Worm (Caenorhabditis elegans) whole organism, dauer: ENCODE data around the gene him-8.

ENCODE experiments used
- unc-62 ChIP-seq: sonication (generic microtip); optimal IDR thresholded peaks from 2 replicates; lab custom pipeline; 2017; ENCODE audit warnings: missing biosample characterization, missing genetic modification reagents, missing genetic modification characterization

The him-8 gene

DNA sequence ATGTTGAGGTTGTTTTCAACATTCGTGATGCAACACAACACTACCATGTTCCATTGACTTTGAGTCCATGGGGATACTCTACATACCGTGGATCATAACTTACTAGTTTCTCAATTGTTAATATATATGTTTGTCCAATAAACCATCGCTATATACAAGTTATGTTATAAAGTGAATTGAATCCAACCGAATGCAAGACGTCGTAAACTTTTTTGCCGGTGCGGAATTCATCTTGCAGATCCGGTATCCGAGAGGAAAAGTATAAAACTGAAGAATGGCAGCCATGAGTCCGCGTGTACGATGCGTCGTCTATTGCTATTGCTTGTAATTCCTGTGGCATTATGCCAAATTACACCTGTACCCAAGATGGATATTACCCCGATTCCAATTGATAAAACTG is 46.6 kb downstream of the him-8 start, which contains the start of gene R09H10.6:
Gene R09H10.6, plus strand, starts transcription at position 301 of the 400 bp plus-strand sequence.
- TF ChIP-seq unc-62 (GFP tag; lab: Kevin White, UChicago): no peak

DNA sequence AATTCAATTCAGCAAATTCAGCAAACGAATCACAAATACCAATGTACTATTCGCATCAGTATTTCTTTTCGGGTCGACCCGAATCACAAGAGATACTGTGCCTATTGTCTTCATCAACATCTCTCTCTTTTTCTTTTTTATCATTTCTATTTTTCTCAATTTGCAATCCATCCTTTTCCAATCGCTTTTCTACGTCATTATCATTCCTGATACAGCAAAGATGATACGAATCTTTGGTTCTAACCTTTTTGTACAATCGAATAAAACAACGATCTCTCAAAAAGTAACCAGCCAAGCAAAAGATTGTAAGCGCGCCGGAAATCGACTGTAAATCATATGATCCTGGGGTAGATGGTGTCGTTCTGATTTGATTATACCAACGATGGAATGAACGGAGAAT is 48.2 kb downstream of the him-8 start:
- TF ChIP-seq unc-62 (GFP tag; lab: Kevin White, UChicago): no peak

DNA sequence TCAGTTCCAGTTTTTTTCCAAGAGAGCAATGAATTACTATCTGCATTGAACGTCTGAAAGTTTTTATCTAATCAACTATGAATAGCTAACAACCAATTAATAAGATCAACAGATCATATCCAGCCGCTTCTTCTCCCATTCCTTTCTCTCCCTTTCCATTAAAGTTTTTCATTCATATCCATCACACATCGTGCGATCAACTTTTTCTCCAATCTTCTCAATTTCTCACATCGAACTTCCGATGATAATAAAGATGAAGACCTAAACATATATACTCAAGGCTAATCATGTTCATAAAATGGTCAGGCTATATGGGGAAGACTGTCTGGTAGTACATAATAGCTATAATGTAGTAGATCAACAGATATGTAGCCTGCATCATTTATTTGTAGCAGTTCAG is 50.6 kb downstream of the him-8 start:
- TF ChIP-seq unc-62 (GFP tag; lab: Kevin White, UChicago): no peak
